Worm (Caenorhabditis elegans): Measurements from ENCODE around the gene C06B8.7.

The C06B8.7 gene

DNA sequence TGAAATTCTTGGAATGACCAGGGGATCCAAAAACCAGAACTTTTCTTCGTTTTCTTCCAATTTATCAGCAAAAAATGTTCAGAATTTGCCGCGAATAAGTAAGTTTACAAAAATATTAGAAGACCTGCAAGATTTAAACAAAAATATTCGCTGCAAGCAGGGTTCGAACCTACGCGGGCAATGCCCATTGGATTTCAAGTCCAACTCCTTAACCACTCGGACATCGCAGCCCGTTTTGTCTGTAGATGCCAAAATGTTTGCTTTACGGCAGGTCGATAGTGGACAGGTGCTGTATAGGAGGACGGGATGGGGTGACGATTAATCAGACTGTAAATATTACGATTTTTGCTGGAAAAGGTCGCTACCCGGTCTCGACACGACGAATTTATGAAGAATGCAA is 49.2 kb downstream of the C06B8.7 start:
- TF ChIP-seq zfh-2 (GFP tag; conservative IDR thresholded peaks at IDR 0.05) (no peak), aptf-2 (GFP tag; conservative IDR thresholded peaks at IDR 0.05) (no peak), madf-6 (GFP tag; IDR thresholded peaks at IDR 0.05) (peak; percentile 64), dpl-1 (GFP tag; optimal IDR thresholded peaks at IDR 0.05) (no peak), attf-6 (GFP tag; IDR thresholded peaks at IDR 0.05) (no peak), nhr-90 (tag; optimal IDR thresholded peaks at IDR 0.05) (peak; percentile 68), lir-1 (GFP tag; conservative IDR thresholded peaks at IDR 0.05) (no peak), chd-7 (tag; optimal IDR thresholded peaks at IDR 0.05) (peak; percentile 58), lin-35 (GFP tag; optimal IDR thresholded peaks at IDR 0.05) (no peak), nhr-27 (tag; optimal IDR thresholded peaks at IDR 0.05) (no peak), T07F8.4 (tag; optimal IDR thresholded peaks at IDR 0.05) (no peak), F23B12.7 (tag; optimal IDR thresholded peaks at IDR 0.05; ENCODE audit: insufficient read depth) (peak; percentile 25), F22D6.2 (tag; optimal IDR thresholded peaks at IDR 0.05) (no peak), madf-10 (tag; optimal IDR thresholded peaks at IDR 0.05) (peak; percentile 46), athp-1 (tag; optimal IDR thresholded peaks at IDR 0.05) (peak; percentile 12), dpff-1 (tag; optimal IDR thresholded peaks at IDR 0.05) (no peak), madf-3 (GFP tag; IDR thresholded peaks at IDR 0.05) (0 out of 2 replicates have a peak, but pooled peaks have one; percentile 54), egrh-3 (GFP tag; IDR thresholded peaks at IDR 0.05) (no peak), F39B2.1 (GFP tag; IDR thresholded peaks at IDR 0.05) (no peak), cebp-2 (GFP tag; IDR thresholded peaks at IDR 0.05) (0 out of 2 replicates have a peak, but pooled peaks have one; percentile 71), mel-28 (tag; optimal IDR thresholded peaks at IDR 0.05; ENCODE audit: borderline replicate concordance) (no peak), dox-1 (GFP tag; IDR thresholded peaks at IDR 0.05) (peak; percentile 46; the same call in 1 of the 2 replicates), attf-3 (GFP tag; conservative IDR thresholded peaks at IDR 0.05) (no peak), rec-8 (tag; optimal IDR thresholded peaks at IDR 0.05) (peak; percentile 16 to 43), Y53F4B.3 (GFP tag; IDR thresholded peaks at IDR 0.05) (no peak), sptf-2 (GFP tag; optimal IDR thresholded peaks at IDR 0.05) (no peak), repo-1 (tag; optimal IDR thresholded peaks at IDR 0.05) (peak; percentile 36), rpc-1 (optimal IDR thresholded peaks at IDR 0.05) (peak; percentile 75), rpc-1 (tag; optimal IDR thresholded peaks at IDR 0.05) (peak; percentile 87), ets-4 (GFP tag; optimal IDR thresholded peaks at IDR 0.05) (no peak), pha-4 (tag; optimal IDR thresholded peaks at IDR 0.05) (no peak), attf-5 (GFP tag; optimal IDR thresholded peaks at IDR 0.05) (peak; percentile 43), die-1 (tag; optimal IDR thresholded peaks at IDR 0.05) (peak; percentile 76), K12H6.12 (tag; optimal IDR thresholded peaks at IDR 0.05) (no peak), Y53G8AR.9 (GFP tag; conservative IDR thresholded peaks at IDR 0.05) (no peak), B0019.2 (GFP tag; conservative IDR thresholded peaks at IDR 0.05) (no peak), hmg-20 (GFP tag; IDR thresholded peaks at IDR 0.05) (no peak), F55B11.4 (tag; optimal IDR thresholded peaks at IDR 0.05; ENCODE audit: borderline replicate concordance, insufficient read depth) (no peak), sea-2 (GFP tag; IDR thresholded peaks at IDR 0.05) (no peak), pbrm-1 (GFP tag; IDR thresholded peaks at IDR 0.05) (0 out of 2 replicates have a peak, but pooled peaks have one; percentile 56), hrde-1 (tag; optimal IDR thresholded peaks at IDR 0.05; ENCODE audit: borderline replicate concordance) (no peak), ztf-6 (GFP tag; IDR thresholded peaks at IDR 0.05) (no peak), fkh-3 (tag; optimal IDR thresholded peaks at IDR 0.05) (peak; percentile 73), ztf-18 (tag; optimal IDR thresholded peaks at IDR 0.05) (peak; percentile 61), mcd-1 (GFP tag; IDR thresholded peaks at IDR 0.05) (0 out of 2 replicates have a peak, but pooled peaks have one; percentile 14), ztf-28 (GFP tag; IDR thresholded peaks at IDR 0.05) (no peak), ztf-3 (GFP tag; optimal IDR thresholded peaks at IDR 0.05) (no peak), nhr-179 (tag; optimal IDR thresholded peaks at IDR 0.05) (peak; percentile 49), Y79H2A.3 (GFP tag; conservative IDR thresholded peaks at IDR 0.05) (no peak)
